Worm (Caenorhabditis elegans) whole organism, young adult: ENCODE measurements around the gene vab-9.

Source experiments
- F57A8.1 ChIP-seq: fragments of 200-800 bp; sonication (Bioruptor generic); optimal IDR thresholded peaks from 2 replicates; lab custom pipeline; 2018; ENCODE audit warnings: mild to moderate bottlenecking, missing genetic modification characterization, moderate library complexity, missing compliant biosample characterization
- Y53G8AR.9 ChIP-seq: fragments of 200-800 bp; sonication (Bioruptor generic); conservative IDR thresholded peaks from 2 replicates; pipeline ENCODE4 v1.3.6; 2022; ENCODE audit warnings: missing genetic modification reagents, missing genetic modification characterization, missing compliant biosample characterization
- Y56A3A.18 ChIP-seq: fragments of 200-800 bp; sonication (Bioruptor generic); IDR thresholded peaks from 2 replicates; pipeline ENCODE4 v1.3.6; 2022; ENCODE audit warnings: missing genetic modification reagents, missing genetic modification characterization, missing compliant biosample characterization
- egl-44 ChIP-seq: fragments of 200-800 bp; sonication (Bioruptor generic); IDR thresholded peaks from 2 replicates; pipeline ENCODE4 v1.3.6; 2022; ENCODE audit warnings: missing genetic modification reagents, missing genetic modification characterization, missing compliant biosample characterization
- egrh-3 ChIP-seq: fragments of 200-800 bp; sonication (Bioruptor generic); IDR thresholded peaks from 2 replicates; pipeline ENCODE4 v1.3.6; 2022; ENCODE audit warnings: missing genetic modification reagents, missing genetic modification characterization, missing compliant biosample characterization
- lag-1 ChIP-seq: fragments of 200-800 bp; sonication (Bioruptor generic); IDR thresholded peaks from 2 replicates; pipeline ENCODE4 v1.3.6; 2022; ENCODE audit warnings: missing genetic modification reagents, missing genetic modification characterization, missing compliant biosample characterization
- pha-4 ChIP-seq: fragments of 150-350 bp; sonication (generic microtip); optimal IDR thresholded peaks from 2 replicates; lab custom pipeline; 2014; ENCODE audit warnings: missing biosample characterization, missing genetic modification reagents, missing genetic modification characterization
- sea-2 ChIP-seq: fragments of 200-800 bp; sonication (Bioruptor generic); IDR thresholded peaks from 2 replicates; pipeline ENCODE4 v1.3.6; 2022; ENCODE audit warnings: missing genetic modification characterization, missing compliant biosample characterization
- sptf-2 ChIP-seq: fragments of 200-800 bp; sonication (Bioruptor generic); optimal IDR thresholded peaks from 2 replicates; lab custom pipeline; 2018; ENCODE audit warnings: mild to moderate bottlenecking, missing genetic modification characterization, missing compliant biosample characterization
- ztf-18 ChIP-seq: sonication (generic microtip); optimal IDR thresholded peaks from 2 replicates; lab custom pipeline; 2016; ENCODE audit warnings: missing genotype, mild to moderate bottlenecking, missing genetic modification characterization, missing compliant biosample characterization
- ztf-25 ChIP-seq: fragments of 200-800 bp; sonication (Bioruptor generic); IDR thresholded peaks from 2 replicates; pipeline ENCODE4 v1.3.6; 2022; ENCODE audit warnings: missing genetic modification reagents, missing genetic modification characterization, missing compliant biosample characterization

- TF ChIP-seq sea-2 (GFP tag; lab: Robert Waterston, UW) (no peak), Y56A3A.18 (GFP tag; lab: Robert Waterston, UW) (no peak), ztf-18 (no peak), sptf-2 (GFP tag; lab: Kevin White, UChicago) (no peak), pha-4 (tag; lab: Kevin White, UChicago) (no peak), ztf-25 (GFP tag; lab: Robert Waterston, UW) (no peak), lag-1 (no peak), Y53G8AR.9 (no peak), egrh-3 (GFP tag; lab: Robert Waterston, UW) (no peak), F57A8.1 (GFP tag; lab: Kevin White, UChicago) (no peak), egl-44 (GFP tag; lab: Robert Waterston, UW) (no peak)
These were observed 49.8 kb downstream of the vab-9 start for ce11 chrII:8587660-8588230.
